Fruit fly (Drosophila melanogaster) whole organism, adult: ENCODE results near the gene RpS17.

Experiments
- CG14711 ChIP-seq: fragments of 200-800 bp; sonication (Bioruptor generic); optimal IDR thresholded peaks from 2 replicates; lab custom pipeline; 2018; ENCODE audit warnings: missing biosample characterization, mild to moderate bottlenecking, missing genetic modification characterization, moderate library complexity
- CG7045 ChIP-seq: fragments of 200-800 bp; sonication (Bioruptor generic); optimal IDR thresholded peaks from 2 replicates; lab custom pipeline; 2017; ENCODE audit warnings: missing biosample characterization, mild to moderate bottlenecking, missing genetic modification characterization
- CG7101 ChIP-seq: fragments of 200-800 bp; sonication (Bioruptor generic); optimal IDR thresholded peaks from 2 replicates; lab custom pipeline; 2018; ENCODE audit warnings: missing biosample characterization, mild to moderate bottlenecking, missing genetic modification characterization, moderate library complexity
- cic ChIP-seq: fragments of 200-800 bp; sonication (Bioruptor generic); optimal IDR thresholded peaks from 2 replicates; lab custom pipeline; 2017; ENCODE audit warnings: missing biosample characterization, mild to moderate bottlenecking, missing genetic modification characterization, moderate library complexity
- kay ChIP-seq: fragments of 200-800 bp; sonication (Bioruptor generic); peaks from one replicate; lab custom pipeline; 2016; ENCODE audit warnings: missing biosample characterization, missing genetic modification characterization, borderline replicate concordance

DNA sequence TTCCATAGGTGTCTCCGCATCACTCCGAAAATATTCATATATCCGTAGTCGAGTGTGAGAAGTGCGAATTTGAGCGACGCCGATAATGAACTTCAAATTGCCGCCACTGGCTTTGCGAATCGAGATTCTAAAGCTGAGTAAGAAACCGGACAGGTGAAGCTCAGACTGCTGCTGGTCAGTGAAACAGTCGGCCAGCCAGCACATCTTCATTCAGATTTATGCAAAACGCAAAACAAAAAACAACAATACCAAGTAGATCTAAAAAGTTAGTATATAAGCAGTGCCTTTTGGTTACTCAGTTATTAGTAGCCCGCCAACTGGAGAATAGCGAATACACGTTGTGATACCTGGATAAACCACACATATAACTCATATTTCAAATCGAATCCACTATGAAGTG, 25.1 kb downstream of the RpS17 start, which contains the start of gene Cpr67B:
- no peak for TF ChIP-seq CG7045 (GFP tag; lab: Kevin White, UChicago)
- TF ChIP-seq CG7101 (tag; lab: Kevin White, UChicago): no peak
- TF ChIP-seq CG14711 (tag; lab: Kevin White, UChicago): no peak
- TF ChIP-seq kay (GFP tag; lab: Kevin White, UChicago): no peak
- TF ChIP-seq cic (GFP tag; lab: Kevin White, UChicago): no peak
